Fruit fly (Drosophila melanogaster): ENCODE results near the gene Wnt5.

Wnt5 gene

dm6 chrX:18541915-18542314 lies 36.7 kb upstream of the Wnt5 start (continued):
- TF ChIP-seq Chrac-16 (GFP tag; optimal IDR thresholded peaks at IDR 0.05) (peak; percentile 1), chinmo (GFP tag; IDR thresholded peaks at IDR 0.05; ENCODE audit: partially characterized antibody) (no peak), CG3847 (GFP tag; IDR thresholded peaks at IDR 0.05) (no peak), CG34376 (GFP tag; optimal IDR thresholded peaks at IDR 0.05) (no peak), mirr (GFP tag; optimal IDR thresholded peaks at IDR 0.05) (no peak), CG43689 (GFP tag; IDR thresholded peaks at IDR 0.05) (no peak), CG8089 (GFP tag; optimal IDR thresholded peaks at IDR 0.05) (no peak), Ptx1 (GFP tag; IDR thresholded peaks at IDR 0.05) (no peak), inv (GFP tag; IDR thresholded peaks at IDR 0.05; ENCODE audit: partially characterized antibody) (no peak), Xrp1 (GFP tag; IDR thresholded peaks at IDR 0.05) (peak; percentile 69; the same call in 1 of the 2 replicates), Bteb2 (GFP tag; optimal IDR thresholded peaks at IDR 0.05) (no peak), Ets97D (GFP tag; optimal IDR thresholded peaks at IDR 0.05) (no peak), dan (GFP tag; IDR thresholded peaks at IDR 0.05) (no peak), so (GFP tag; IDR thresholded peaks at IDR 0.05) (no peak), nmo (GFP tag; optimal IDR thresholded peaks at IDR 0.05) (peak; percentile 26), tin (GFP tag; optimal IDR thresholded peaks at IDR 0.05) (peak; percentile 25), CG4854 (GFP tag; optimal IDR thresholded peaks at IDR 0.05) (no peak), CG10267 (tag; optimal IDR thresholded peaks at IDR 0.05) (peak; percentile 7), sqz (GFP tag; optimal IDR thresholded peaks at IDR 0.05) (no peak), CG6175 (GFP tag; IDR thresholded peaks at IDR 0.05) (no peak), abd-A (tag; optimal IDR thresholded peaks at IDR 0.05) (no peak), Camta (GFP tag; optimal IDR thresholded peaks at IDR 0.05) (no peak), CG6683 (GFP tag; optimal IDR thresholded peaks at IDR 0.05) (no peak), Oaz (GFP tag; IDR thresholded peaks at IDR 0.05) (no peak), ken (GFP tag; IDR thresholded peaks at IDR 0.05) (no peak), ato (GFP tag; IDR thresholded peaks at IDR 0.05; ENCODE audit: partially characterized antibody) (no peak), yki (optimal IDR thresholded peaks at IDR 0.05) (no peak), esg (GFP tag; conservative IDR thresholded peaks at IDR 0.05) (no peak), CG11504 (tag; optimal IDR thresholded peaks at IDR 0.05) (peak; percentile 44), E2f1 (GFP tag; IDR thresholded peaks at IDR 0.05) (no peak), CG18476 (GFP tag; optimal IDR thresholded peaks at IDR 0.05) (no peak), Bgb (GFP tag; IDR thresholded peaks at IDR 0.05; ENCODE audit: partially characterized antibody) (no peak), CG31388 (GFP tag; optimal IDR thresholded peaks at IDR 0.05) (no peak), unc-4 (GFP tag; IDR thresholded peaks at IDR 0.05; ENCODE audit: partially characterized antibody) (no peak), jing (GFP tag; optimal IDR thresholded peaks at IDR 0.05) (no peak), NfI (GFP tag; optimal IDR thresholded peaks at IDR 0.05) (no peak), peb (GFP tag; IDR thresholded peaks at IDR 0.05) (no peak), B-H1 (GFP tag; IDR thresholded peaks at IDR 0.05) (no peak), bigmax (GFP tag; optimal IDR thresholded peaks at IDR 0.05) (no peak), vvl (GFP tag; IDR thresholded peaks at IDR 0.05) (peak; percentile 47; the same call in 1 of the 2 replicates), Pdp1 (GFP tag; optimal IDR thresholded peaks at IDR 0.05) (no peak), CG10274 (GFP tag; optimal IDR thresholded peaks at IDR 0.05) (no peak), Rfx (GFP tag; IDR thresholded peaks at IDR 0.05) (no peak), sr (GFP tag; IDR thresholded peaks at IDR 0.05) (no peak), CG1603 (tag; optimal IDR thresholded peaks at IDR 0.05) (peak; percentile 11), gsb (GFP tag; IDR thresholded peaks at IDR 0.05) (no peak), croc (GFP tag; conservative IDR thresholded peaks at IDR 0.05) (no peak), CG31224 (GFP tag; IDR thresholded peaks at IDR 0.05) (no peak), CG32532 (GFP tag; IDR thresholded peaks at IDR 0.05) (no peak), shn (GFP tag; optimal IDR thresholded peaks at IDR 0.05) (no peak), CG17802 (tag; optimal IDR thresholded peaks at IDR 0.05) (no peak), CG10209 (GFP tag; optimal IDR thresholded peaks at IDR 0.05) (no peak), gro (GFP tag; optimal IDR thresholded peaks at IDR 0.05) (no peak)

All from whole organism, embryonic.